Fruit fly (Drosophila melanogaster): Measurements from ENCODE around the gene CG12219.

The CG12219 gene

DNA sequence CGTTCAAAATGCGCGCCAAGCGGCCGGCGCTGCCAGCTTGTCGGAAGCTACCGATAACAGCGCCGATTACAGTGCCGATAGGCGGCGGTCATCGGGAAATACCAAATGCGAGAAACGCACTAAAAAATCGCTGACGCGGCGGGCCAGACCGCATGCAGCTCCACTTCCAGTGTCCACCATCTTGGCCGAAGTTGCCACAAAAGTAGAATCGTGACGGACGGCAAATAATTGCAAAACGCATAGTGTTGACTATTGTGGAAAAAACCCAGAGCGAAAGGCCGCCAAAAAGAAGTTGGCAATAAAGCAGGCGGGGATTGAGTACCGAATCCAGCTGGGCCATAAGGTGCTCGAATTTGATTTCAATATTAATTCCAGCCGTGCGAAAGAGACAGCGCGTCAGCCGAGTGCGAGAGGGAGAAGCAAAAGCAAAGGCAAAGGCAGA, 45.9 kb upstream of the CG12219 start, which contains the start of gene CG3847 (continued):
- TF ChIP-seq CG6813 (GFP tag; optimal IDR thresholded peaks at IDR 0.05) (no peak), CG4854 (GFP tag; optimal IDR thresholded peaks at IDR 0.05) (peak; percentile 59), Eip74EF (GFP tag; optimal IDR thresholded peaks at IDR 0.05) (no peak), az2 (GFP tag; optimal IDR thresholded peaks at IDR 0.05) (no peak), Scr (GFP tag; IDR thresholded peaks at IDR 0.05; ENCODE audit: partially characterized antibody) (peak; percentile 62), CG11560 (tag; IDR thresholded peaks at IDR 0.05) (no peak), CG18262 (tag; optimal IDR thresholded peaks at IDR 0.05) (peak; percentile 25), dpn (GFP tag; optimal IDR thresholded peaks at IDR 0.05) (peak; percentile 58 to 60), nerfin-1 (tag; optimal IDR thresholded peaks at IDR 0.05) (no peak), Trl (optimal IDR thresholded peaks at IDR 0.05) (no peak), Trl (GFP tag; optimal IDR thresholded peaks at IDR 0.05) (peak; percentile 41), Myb (GFP tag; optimal IDR thresholded peaks at IDR 0.05) (peak; percentile 97), CG10654 (GFP tag; optimal IDR thresholded peaks at IDR 0.05) (peak; percentile 17), Mad (GFP tag; optimal IDR thresholded peaks at IDR 0.05) (peak; percentile 54), CG17359 (tag; optimal IDR thresholded peaks at IDR 0.05) (peak; percentile 17), CG4282 (GFP tag; optimal IDR thresholded peaks at IDR 0.05) (peak; percentile 33), twi (tag; optimal IDR thresholded peaks at IDR 0.05) (peak; percentile 37), dm (GFP tag; optimal IDR thresholded peaks at IDR 0.05) (peak; percentile 65), PHDP (tag; optimal IDR thresholded peaks at IDR 0.05) (no peak), onecut (GFP tag; IDR thresholded peaks at IDR 0.05) (0 out of 2 replicates have a peak, but pooled peaks have one; percentile 11), Sox102F (GFP tag; optimal IDR thresholded peaks at IDR 0.05) (no peak), gsb (GFP tag; IDR thresholded peaks at IDR 0.05) (no peak), CG17361 (GFP tag; IDR thresholded peaks at IDR 0.05) (peak; percentile 55; the same call in 2 of the 3 replicates), cato (GFP tag; optimal IDR thresholded peaks at IDR 0.05; ENCODE audit: borderline replicate concordance) (no peak), H15 (GFP tag; IDR thresholded peaks at IDR 0.05) (no peak), CG10147 (GFP tag; optimal IDR thresholded peaks at IDR 0.05) (peak; percentile 42), Mrtf (GFP tag; IDR thresholded peaks at IDR 0.05) (no peak), CG6689 (GFP tag; IDR thresholded peaks at IDR 0.05) (no peak), CG6654 (GFP tag; optimal IDR thresholded peaks at IDR 0.05) (no peak), fu2 (GFP tag; optimal IDR thresholded peaks at IDR 0.05) (no peak), da (GFP tag; optimal IDR thresholded peaks at IDR 0.05) (peak; percentile 27), vnd (GFP tag; IDR thresholded peaks at IDR 0.05; ENCODE audit: partially characterized antibody) (no peak), gcm (GFP tag; optimal IDR thresholded peaks at IDR 0.05) (no peak), ftz-f1 (GFP tag; optimal IDR thresholded peaks at IDR 0.05) (peak; percentile 82), CG15479 (GFP tag; optimal IDR thresholded peaks at IDR 0.05) (no peak), BtbVII (GFP tag; optimal IDR thresholded peaks at IDR 0.05) (no peak), CG34376 (GFP tag; optimal IDR thresholded peaks at IDR 0.05) (peak; percentile 53), usp (GFP tag; optimal IDR thresholded peaks at IDR 0.05) (no peak), HmgZ (tag; optimal IDR thresholded peaks at IDR 0.05) (peak; percentile 74), NC2β (GFP tag; optimal IDR thresholded peaks at IDR 0.05) (peak; percentile 58), CG13624 (GFP tag; optimal IDR thresholded peaks at IDR 0.05) (peak; percentile 69), CG9817 (tag; optimal IDR thresholded peaks at IDR 0.05) (no peak), dan (GFP tag; IDR thresholded peaks at IDR 0.05) (no peak), Doc3 (GFP tag; IDR thresholded peaks at IDR 0.05; ENCODE audit: partially characterized antibody) (0 out of 3 replicates have a peak, but pooled peaks have one; percentile 22), HLH3B (GFP tag; IDR thresholded peaks at IDR 0.05) (no peak), CG7963 (GFP tag; IDR thresholded peaks at IDR 0.05; ENCODE audit: partially characterized antibody) (no peak), CG7271 (tag; optimal IDR thresholded peaks at IDR 0.05) (peak; percentile 55), vvl (GFP tag; IDR thresholded peaks at IDR 0.05) (peak; percentile 59), CG16813 (GFP tag; IDR thresholded peaks at IDR 0.05; ENCODE audit: partially characterized antibody) (peak; percentile 73), en (GFP tag; optimal IDR thresholded peaks at IDR 0.05) (no peak), CG12744 (GFP tag; optimal IDR thresholded peaks at IDR 0.05) (no peak)
